Fruit fly (Drosophila melanogaster): ENCODE results near the gene CG6793.

DNA sequence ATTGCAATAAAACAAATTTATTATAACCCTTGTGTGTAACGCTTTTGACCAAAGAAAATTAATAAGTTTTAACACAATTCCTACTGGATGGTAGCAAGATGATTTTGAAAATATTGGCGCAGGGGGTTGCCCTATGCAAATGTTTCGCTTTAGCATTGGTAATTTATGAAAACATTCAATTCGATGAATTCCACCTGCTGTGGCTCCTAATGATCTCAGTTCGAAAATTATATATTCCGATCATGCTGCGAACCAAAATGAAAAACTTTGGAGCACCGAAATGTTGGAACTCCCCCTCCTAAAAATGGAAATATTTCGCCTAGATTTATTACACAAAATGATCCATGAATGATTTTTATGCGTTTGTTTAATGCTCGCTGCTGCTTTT lies 43.5 kb downstream of the CG6793 start:
- TF ChIP-seq danr (GFP tag; IDR thresholded peaks at IDR 0.05) (no peak), Max (GFP tag; optimal IDR thresholded peaks at IDR 0.05) (no peak), CG11085 (GFP tag; IDR thresholded peaks at IDR 0.05) (no peak), jigr1 (GFP tag; IDR thresholded peaks at IDR 0.05) (no peak), ATbp (GFP tag; optimal IDR thresholded peaks at IDR 0.05) (no peak), CG2678 (tag; optimal IDR thresholded peaks at IDR 0.05) (no peak), gro (GFP tag; optimal IDR thresholded peaks at IDR 0.05) (no peak), zen2 (GFP tag; IDR thresholded peaks at IDR 0.05; ENCODE audit: partially characterized antibody) (no peak), bbx (GFP tag; IDR thresholded peaks at IDR 0.05; ENCODE audit: partially characterized antibody) (no peak)
